Worm (Caenorhabditis elegans) whole organism, midembryonic: Measurements from ENCODE around the gene R05H10.3.

ENCODE experiments used
- T22C8.4 ChIP-seq: fragments of 200-800 bp; sonication (Bioruptor generic); IDR thresholded peaks from 2 replicates; pipeline ENCODE4 v1.3.6; 2022; ENCODE audit warnings: missing genetic modification characterization, missing compliant biosample characterization
- cog-1 ChIP-seq: sonication (generic microtip); optimal IDR thresholded peaks from 2 replicates; lab custom pipeline; 2016; ENCODE audit warnings: missing genetic modification characterization, missing compliant biosample characterization
- flt-1 ChIP-seq: fragments of 200-800 bp; sonication (Bioruptor generic); IDR thresholded peaks from 2 replicates; pipeline ENCODE4 v1.3.6; 2022; ENCODE audit warnings: missing genetic modification characterization, missing compliant biosample characterization
- klf-2 ChIP-seq: fragments of 200-800 bp; sonication (Bioruptor generic); conservative IDR thresholded peaks from 2 replicates; pipeline ENCODE4 v1.3.6; 2022; ENCODE audit warnings: missing genetic modification reagents, missing genetic modification characterization, missing compliant biosample characterization
- tab-1 ChIP-seq: fragments of 200-800 bp; sonication (Bioruptor generic); IDR thresholded peaks from 2 replicates; pipeline ENCODE4 v1.3.6; 2022; ENCODE audit warnings: missing genetic modification characterization, missing compliant biosample characterization
- ztf-29 ChIP-seq: fragments of 200-800 bp; sonication (Bioruptor generic); IDR thresholded peaks from 2 replicates; pipeline ENCODE4 v1.3.6; 2022; ENCODE audit warnings: missing genetic modification reagents, missing genetic modification characterization, missing compliant biosample characterization

DNA sequence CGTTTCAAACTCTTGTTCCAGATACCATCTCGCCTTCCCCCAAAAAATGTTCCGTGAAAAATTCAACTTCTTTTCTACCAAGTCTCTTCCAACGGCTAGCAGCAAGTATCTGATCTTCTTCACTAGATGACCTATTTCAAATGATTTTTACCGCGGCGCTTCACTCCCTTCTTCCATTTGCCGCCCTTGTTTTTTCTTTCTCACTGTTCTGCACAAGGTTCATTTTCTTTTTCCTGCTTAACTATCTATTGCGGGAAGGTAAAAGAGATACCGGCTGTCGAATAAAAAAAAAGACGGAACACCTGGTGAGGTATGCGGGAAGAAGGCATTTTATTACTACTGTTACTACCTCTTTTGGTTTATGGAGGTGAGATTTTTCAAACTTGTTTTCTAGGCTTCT is 26.7 kb upstream of the R05H10.3 start, which contains the start of gene cdh-7:
- TF ChIP-seq tab-1 (no peak), flt-1 (no peak), klf-2 (no peak), T22C8.4 (GFP tag; lab: Robert Waterston, UW) (no peak), ztf-29 (GFP tag; lab: Robert Waterston, UW) (no peak), cog-1 (no peak)
